Worm (Caenorhabditis elegans) whole organism, early embryonic: ENCODE data around the gene mrps-22.

Experiments
- ama-1 ChIP-seq: fragments of 150-350 bp; optimal IDR thresholded peaks from 2 replicates; lab custom pipeline; 2014
- hmbx-1 ChIP-seq: sonication (generic microtip); optimal IDR thresholded peaks from 2 replicates; lab custom pipeline; 2016; ENCODE audit warnings: mild to moderate bottlenecking, missing genetic modification characterization, missing compliant biosample characterization
- hnd-1 ChIP-seq: sonication (generic microtip); optimal IDR thresholded peaks from 2 replicates; lab custom pipeline; 2016; ENCODE audit warnings: missing genetic modification characterization, missing compliant biosample characterization
- tbx-11 ChIP-seq: fragments of 200-800 bp; sonication (Bioruptor generic); IDR thresholded peaks from 2 replicates; pipeline ENCODE4 v1.3.6; 2022; ENCODE audit warnings: missing genetic modification characterization, missing compliant biosample characterization
- tbx-37 ChIP-seq: fragments of 200-800 bp; sonication (Bioruptor generic); conservative IDR thresholded peaks from 2 replicates; pipeline ENCODE4 v1.3.6; 2022; ENCODE audit warnings: missing genetic modification reagents, missing genetic modification characterization, missing compliant biosample characterization

DNA sequence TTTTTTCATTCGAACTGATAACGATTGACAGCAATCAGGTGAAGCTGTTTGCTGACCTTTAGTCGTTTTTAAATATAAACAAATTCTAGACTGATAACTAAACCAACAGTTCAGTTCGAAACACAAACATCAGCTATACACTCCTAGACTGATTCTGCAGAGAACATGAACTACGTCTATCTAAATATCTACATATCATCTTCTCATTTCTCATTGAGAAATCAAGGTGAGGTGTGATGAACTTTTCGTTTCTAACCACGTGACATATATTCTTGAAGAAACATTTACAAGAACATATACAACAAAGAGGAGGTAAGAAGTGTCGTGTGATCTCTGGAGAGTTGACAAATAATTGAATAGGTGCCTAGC is 25.2 kb upstream of the mrps-22 start:
- TF ChIP-seq ama-1 (lab: Kevin White, UChicago) (no peak), hnd-1 (tag; lab: Kevin White, UChicago) (no peak), hmbx-1 (tag; lab: Kevin White, UChicago) (no peak), tbx-11 (GFP tag; lab: Robert Waterston, UW) (no peak), tbx-37 (GFP tag; lab: Robert Waterston, UW) (no peak)
